Worm (Caenorhabditis elegans) whole organism, L4 larva: ENCODE measurements around the gene mth-2.

ENCODE experiments used
- F44E2.7 ChIP-seq: fragments of 200-800 bp; sonication (Bioruptor generic); IDR thresholded peaks from 2 replicates; pipeline ENCODE4 v2.1.2; 2022; ENCODE audit warnings: missing genetic modification characterization, missing compliant biosample characterization
- T26A8.4 ChIP-seq: fragments of 200-800 bp; sonication (Bioruptor generic); IDR thresholded peaks from 2 replicates; pipeline ENCODE4 v1.3.6; 2022; ENCODE audit warnings: missing genetic modification characterization, missing compliant biosample characterization
- Y105C5A.15 ChIP-seq: fragments of 200-800 bp; sonication (Bioruptor generic); IDR thresholded peaks from 2 replicates; pipeline ENCODE4 v1.3.6; 2022; ENCODE audit warnings: missing genetic modification characterization, missing compliant biosample characterization
- Y48G9A.11 ChIP-seq: fragments of 200-800 bp; sonication (Bioruptor generic); IDR thresholded peaks from 2 replicates; pipeline ENCODE4 v1.3.6; 2022; ENCODE audit warnings: missing genetic modification reagents, missing genetic modification characterization, missing compliant biosample characterization
- ZK337.2 ChIP-seq: fragments of 200-800 bp; sonication (Bioruptor generic); IDR thresholded peaks from 2 replicates; pipeline ENCODE4 v1.3.6; 2022; ENCODE audit warnings: missing genetic modification reagents, missing genetic modification characterization, missing compliant biosample characterization
- aha-1 ChIP-seq: fragments of 150-350 bp; peaks from one replicate; lab custom pipeline; 2014; ENCODE audit warnings: missing biosample characterization, missing genetic modification characterization
- arid-1 ChIP-seq: fragments of 200-800 bp; sonication (Bioruptor generic); conservative IDR thresholded peaks from 2 replicates; pipeline ENCODE4 v1.3.6; 2022; ENCODE audit warnings: missing genetic modification reagents, missing genetic modification characterization, missing compliant biosample characterization
- attf-4 ChIP-seq: sonication (generic microtip); optimal IDR thresholded peaks from 3 replicates; lab custom pipeline; 2017; ENCODE audit warnings: missing biosample characterization, missing genetic modification characterization
- ceh-32 ChIP-seq: sonication (generic microtip); optimal IDR thresholded peaks from 2 replicates; lab custom pipeline; 2016; ENCODE audit warnings: mild to moderate bottlenecking, missing genetic modification characterization, missing compliant biosample characterization; ENCODE audit not compliant: poor library complexity
- ctbp-1 ChIP-seq: fragments of 200-800 bp; sonication (Bioruptor generic); IDR thresholded peaks from 2 replicates; pipeline ENCODE4 v1.3.6; 2022; ENCODE audit warnings: missing genetic modification reagents, missing genetic modification characterization, missing compliant biosample characterization
- daf-12 ChIP-seq: fragments of 150-350 bp; optimal IDR thresholded peaks from 2 replicates; lab custom pipeline; 2014; ENCODE audit warnings: missing biosample characterization, missing genetic modification reagents, missing genetic modification characterization
- daf-16 ChIP-seq, 3 experiments: sonication (generic microtip); optimal IDR thresholded peaks; 2 replicates each; lab custom pipeline; 2016 to 2017; ENCODE audit warnings: missing genetic modification characterization in 3 of 3, missing genetic modification reagents in 3 of 3, mild to moderate bottlenecking in 2 of 3, missing compliant biosample characterization in 2 of 3, missing biosample characterization in 1 of 3, moderate library complexity in 1 of 3
- dmd-6 ChIP-seq: fragments of 200-800 bp; sonication (Bioruptor generic); IDR thresholded peaks from 2 replicates; pipeline ENCODE4 v1.3.6; 2022; ENCODE audit warnings: missing genetic modification reagents, missing genetic modification characterization, missing compliant biosample characterization
- dmd-8 ChIP-seq: fragments of 200-800 bp; sonication (Bioruptor generic); IDR thresholded peaks from 2 replicates; pipeline ENCODE4 v1.3.6; 2022; ENCODE audit warnings: missing genetic modification characterization, missing compliant biosample characterization
- dpl-1 ChIP-seq: fragments of 150-350 bp; optimal IDR thresholded peaks from 2 replicates; lab custom pipeline; 2014; ENCODE audit warnings: missing biosample characterization, missing genetic modification reagents, missing genetic modification characterization
- hif-1 ChIP-seq, 2 experiments: sonication (generic microtip); optimal IDR thresholded peaks; 2 replicates each; lab custom pipeline; 2016 to 2017; ENCODE audit warnings: missing compliant biosample characterization in 2 of 2, missing genetic modification characterization in 2 of 2, missing genetic modification reagents in 2 of 2, missing genotype in 2 of 2, mild to moderate bottlenecking in 1 of 2
- hlh-11 ChIP-seq: fragments of 200-800 bp; sonication (Bioruptor generic); optimal IDR thresholded peaks from 2 replicates; lab custom pipeline; 2018; ENCODE audit warnings: mild to moderate bottlenecking, missing genetic modification characterization, missing compliant biosample characterization
- hmg-1.1 ChIP-seq: fragments of 200-800 bp; sonication (Bioruptor generic); IDR thresholded peaks from 2 replicates; pipeline ENCODE4 v1.3.6; 2022; ENCODE audit warnings: missing genetic modification reagents, missing genetic modification characterization, missing compliant biosample characterization
- lin-29 ChIP-seq: fragments of 200-800 bp; sonication (Bioruptor generic); IDR thresholded peaks from 2 replicates; pipeline ENCODE4 v1.3.6; 2022; ENCODE audit warnings: missing genetic modification reagents, missing genetic modification characterization, missing compliant biosample characterization
- lin-38 ChIP-seq: fragments of 200-800 bp; sonication (Bioruptor generic); IDR thresholded peaks from 2 replicates; pipeline ENCODE4 v1.3.6; 2022; ENCODE audit warnings: missing genetic modification reagents, missing genetic modification characterization, missing compliant biosample characterization
- lir-3 ChIP-seq: sonication (generic microtip); optimal IDR thresholded peaks from 2 replicates; lab custom pipeline; 2016; ENCODE audit warnings: mild to moderate bottlenecking, missing genetic modification characterization, missing compliant biosample characterization
- lsy-2 ChIP-seq, 2 experiments: fragments of 150-350 bp in 1 of 2; sonication (generic microtip) in 1 of 2; optimal IDR thresholded peaks; 2 replicates each; lab custom pipeline; 2014 to 2017; ENCODE audit warnings: missing biosample characterization in 2 of 2, missing genetic modification characterization in 2 of 2
- mdt-29 ChIP-seq: fragments of 200-800 bp; sonication (Bioruptor generic); IDR thresholded peaks from 2 replicates; pipeline ENCODE4 v1.3.6; 2022; ENCODE audit warnings: missing genetic modification reagents, missing genetic modification characterization, missing compliant biosample characterization
- mxl-2 ChIP-seq: fragments of 200-800 bp; sonication (Bioruptor generic); conservative IDR thresholded peaks from 2 replicates; pipeline ENCODE4 v1.3.6; 2022; ENCODE audit warnings: missing genetic modification reagents, missing genetic modification characterization, missing compliant biosample characterization
- mxl-3 ChIP-seq: fragments of 200-800 bp; sonication (Bioruptor generic); optimal IDR thresholded peaks from 2 replicates; lab custom pipeline; 2018; ENCODE audit warnings: mild to moderate bottlenecking, missing genetic modification characterization, missing compliant biosample characterization
- nhr-10 ChIP-seq: fragments of 150-350 bp; optimal IDR thresholded peaks from 2 replicates; lab custom pipeline; 2014; ENCODE audit warnings: missing biosample characterization, missing genetic modification characterization
- nhr-111 ChIP-seq: fragments of 200-800 bp; sonication (Bioruptor generic); optimal IDR thresholded peaks from 2 replicates; lab custom pipeline; 2018; ENCODE audit warnings: mild to moderate bottlenecking, missing genetic modification characterization, missing compliant biosample characterization
- nhr-237 ChIP-seq: sonication (generic microtip); optimal IDR thresholded peaks from 2 replicates; lab custom pipeline; 2017; ENCODE audit warnings: missing biosample characterization, missing genetic modification characterization
- nhr-25 ChIP-seq: sonication (generic microtip); optimal IDR thresholded peaks from 2 replicates; lab custom pipeline; 2017; ENCODE audit warnings: missing genetic modification characterization, mild to moderate bottlenecking, missing compliant biosample characterization, antibody characterized with exemption, moderate library complexity, borderline replicate concordance; ENCODE audit not compliant: insufficient read depth
- nhr-28 ChIP-seq: fragments of 150-350 bp; optimal IDR thresholded peaks from 2 replicates; lab custom pipeline; 2014; ENCODE audit warnings: missing biosample characterization, missing genetic modification characterization
- nhr-6 ChIP-seq: fragments of 150-350 bp; optimal IDR thresholded peaks from 2 replicates; lab custom pipeline; 2014; ENCODE audit warnings: missing biosample characterization, missing genetic modification characterization
- php-3 ChIP-seq: fragments of 200-800 bp; sonication (Bioruptor generic); IDR thresholded peaks from 2 replicates; pipeline ENCODE4 v1.3.6; 2022; ENCODE audit warnings: missing genetic modification reagents, missing genetic modification characterization, missing compliant biosample characterization
- pqm-1 ChIP-seq: sonication (generic microtip); optimal IDR thresholded peaks from 2 replicates; lab custom pipeline; 2017; ENCODE audit warnings: missing biosample characterization, missing genetic modification characterization
- snpc-1.2 ChIP-seq: fragments of 200-800 bp; sonication (Bioruptor generic); IDR thresholded peaks from 2 replicates; pipeline ENCODE4 v1.3.6; 2022; ENCODE audit warnings: missing genetic modification reagents, missing genetic modification characterization, missing compliant biosample characterization
- snpc-4 ChIP-seq: fragments of 150-350 bp; optimal IDR thresholded peaks from 2 replicates; lab custom pipeline; 2014; ENCODE audit warnings: missing biosample characterization, missing genetic modification characterization
- tag-97 ChIP-seq: fragments of 200-800 bp; sonication (Bioruptor generic); IDR thresholded peaks from 2 replicates; pipeline ENCODE4 v1.3.6; 2022; ENCODE audit warnings: missing genetic modification characterization, missing compliant biosample characterization
- unc-130 ChIP-seq: sonication (generic microtip); optimal IDR thresholded peaks from 2 replicates; lab custom pipeline; 2016; ENCODE audit warnings: missing genetic modification reagents, missing genetic modification characterization, missing compliant biosample characterization
- unc-39 ChIP-seq: sonication (generic microtip); optimal IDR thresholded peaks from 2 replicates; lab custom pipeline; 2017; ENCODE audit warnings: missing biosample characterization, missing genetic modification characterization
- unc-62 ChIP-seq, 3 experiments: fragments of 150-350 bp in 1 of 3; sonication (generic microtip); optimal IDR thresholded peaks in 2 of 3; peaks in 1 of 3; 1 replicate in 1 of 3; 2 replicates in 2 of 3; lab custom pipeline; 2014 to 2017; ENCODE audit warnings: missing biosample characterization in 3 of 3, missing genetic modification characterization in 3 of 3, missing genetic modification reagents in 3 of 3, missing genotype in 1 of 3
- vab-7 ChIP-seq: fragments of 200-800 bp; sonication (Bioruptor generic); IDR thresholded peaks from 2 replicates; pipeline ENCODE4 v1.3.6; 2022; ENCODE audit warnings: missing genetic modification reagents, missing genetic modification characterization, missing compliant biosample characterization
- zfp-3 ChIP-seq: fragments of 200-800 bp; sonication (Bioruptor generic); conservative IDR thresholded peaks from 2 replicates; pipeline ENCODE4 v1.3.6; 2022; ENCODE audit warnings: missing genetic modification reagents, missing genetic modification characterization, missing compliant biosample characterization
- ztf-11 ChIP-seq: fragments of 150-350 bp; optimal IDR thresholded peaks from 2 replicates; lab custom pipeline; 2014; ENCODE audit warnings: missing biosample characterization, missing genetic modification characterization

Gene mth-2

DNA sequence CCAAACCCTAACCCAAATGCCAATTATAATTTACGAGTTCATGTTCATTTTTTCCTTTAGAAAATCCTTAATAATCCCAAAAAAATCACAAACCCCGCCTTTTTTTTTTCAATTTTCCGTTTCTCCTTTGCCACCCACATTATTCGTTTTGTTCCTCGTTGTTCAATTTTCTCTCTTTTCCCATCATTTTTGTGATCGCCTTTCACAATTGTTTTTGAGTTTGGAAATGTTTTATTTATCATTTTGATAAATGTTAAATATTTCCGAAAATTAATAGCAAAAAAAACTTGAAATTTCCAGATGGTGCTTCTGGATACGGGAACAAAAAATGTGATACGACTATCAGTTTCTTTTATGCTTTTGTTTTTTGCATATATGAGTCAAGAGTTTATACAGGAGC, 21.2 kb upstream of the mth-2 start, which contains the start of gene F31D5.2:
Gene F31D5.2, plus strand, starts transcription at position 301 of the 400 bp plus-strand sequence.
- TF ChIP-seq vab-7 (no peak), unc-62 (GFP tag; optimal IDR thresholded peaks at IDR 0.05 in 1 of 2; lab: Kevin White, UChicago) (peak in 1 of 2 experiments; percentile 27), unc-62 (tag; optimal IDR thresholded peaks at IDR 0.05; lab: Kevin White, UChicago) (no peak), F44E2.7 (GFP tag; lab: Robert Waterston, UW) (no peak)

DNA sequence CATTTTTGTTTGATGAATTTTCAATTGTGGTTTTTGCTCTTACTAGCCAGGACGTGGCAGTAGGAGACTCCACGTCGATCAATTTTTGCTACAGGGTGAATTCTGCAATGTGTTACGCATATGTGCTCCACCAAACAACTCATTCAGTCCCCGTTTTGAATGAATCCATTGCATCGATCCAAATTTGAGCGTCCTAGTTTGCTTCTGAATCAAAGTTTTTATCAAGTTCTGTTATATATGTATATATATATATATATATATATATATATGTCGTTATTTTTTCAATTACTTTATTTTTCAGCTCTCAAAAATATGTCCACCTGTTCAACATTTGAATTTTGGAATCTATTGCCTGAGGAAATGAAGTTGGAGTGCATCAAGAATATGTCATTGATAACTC, 17.0 kb upstream of the mth-2 start, which contains the start of gene F31D5.7:
Gene F31D5.7, plus strand, starts transcription at position 301 of the 400 bp plus-strand sequence.
- TF ChIP-seq aha-1 (tag; lab: Kevin White, UChicago) (no peak), hif-1 (tag; optimal IDR thresholded peaks at IDR 0.05; lab: Kevin White, UChicago) (no peak), ZK337.2 (GFP tag; lab: Robert Waterston, UW) (no peak), T26A8.4 (GFP tag; lab: Robert Waterston, UW) (no peak)

ce11 chrII:4209071-4209747, 15.1 kb upstream of the mth-2 start, which contains the start of gene F31D5.6:
Gene F31D5.6 (plus strand): TSS chrII:4209697.
- TF ChIP-seq Y105C5A.15, result no peak
- no peak for TF ChIP-seq nhr-6 (tag; lab: Kevin White, UChicago)
- TF ChIP-seq nhr-111 (GFP tag; lab: Kevin White, UChicago), result no peak
- TF ChIP-seq nhr-10 (tag; lab: Kevin White, UChicago), result no peak
- no peak for TF ChIP-seq unc-130 (GFP tag; lab: Kevin White, UChicago)
- TF ChIP-seq Y48G9A.11 (GFP tag; lab: Robert Waterston, UW), result no peak
- TF ChIP-seq tag-97, result no peak
- no peak for TF ChIP-seq dmd-8 (GFP tag; lab: Robert Waterston, UW)
- TF ChIP-seq php-3 (GFP tag; lab: Robert Waterston, UW), result no peak

DNA sequence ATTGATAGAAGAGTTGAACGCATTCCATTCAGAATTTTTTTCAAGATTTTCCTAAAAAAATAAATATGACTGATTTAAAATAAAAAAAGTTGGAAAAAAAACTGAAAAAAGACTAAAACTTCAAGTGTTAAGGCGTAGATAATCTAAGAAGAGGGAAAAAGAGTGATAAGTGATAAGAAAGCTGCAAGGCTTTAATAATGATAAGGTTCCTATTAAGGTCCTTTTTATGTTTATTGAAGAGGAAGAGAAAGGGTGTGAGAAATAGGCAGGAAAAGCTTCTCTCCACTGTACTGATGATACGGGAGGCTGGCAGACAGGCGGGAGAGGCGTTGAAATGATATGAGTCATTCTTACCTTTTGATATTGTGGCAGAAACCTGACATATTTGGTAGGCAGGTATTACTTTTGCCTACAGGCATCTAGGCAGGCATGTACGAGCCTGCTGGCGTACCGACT, 9.6 kb upstream of the mth-2 start, which contains the start of gene mth-1:
Gene mth-1, minus strand, starts transcription at position 51 of the 456 bp plus-strand sequence.
- TF ChIP-seq ceh-32 (tag; lab: Kevin White, UChicago) (no peak), mdt-29 (GFP tag; lab: Robert Waterston, UW) (no peak), mxl-3 (no peak), snpc-4 (tag; lab: Kevin White, UChicago) (no peak), dmd-6 (GFP tag; lab: Robert Waterston, UW) (peak; percentile 29; the same call in 1 of the 2 replicates), zfp-3 (no peak), daf-16 (GFP tag; optimal IDR thresholded peaks at IDR 0.05; lab: Kevin White, UChicago) (no peak), daf-16 (tag; optimal IDR thresholded peaks at IDR 0.05; lab: Kevin White, UChicago) (peak; percentile 42), daf-12 (tag; lab: Kevin White, UChicago) (no peak), T26A8.4 (GFP tag; lab: Robert Waterston, UW) (no peak), hif-1 (tag; optimal IDR thresholded peaks at IDR 0.05; lab: Kevin White, UChicago) (no peak), php-3 (GFP tag; lab: Robert Waterston, UW) (no peak), hmg-1.1 (GFP tag; lab: Robert Waterston, UW) (no peak), mxl-2 (GFP tag; lab: Robert Waterston, UW) (no peak), lir-3 (no peak), dpl-1 (GFP tag; lab: Kevin White, UChicago) (no peak), lin-38 (GFP tag; lab: Robert Waterston, UW) (no peak), lin-29 (GFP tag; lab: Robert Waterston, UW) (no peak), nhr-237 (tag; lab: Kevin White, UChicago) (no peak), nhr-6 (tag; lab: Kevin White, UChicago) (no peak), nhr-25 (tag; lab: Kevin White, UChicago) (no peak), unc-39 (tag; lab: Kevin White, UChicago) (no peak), ctbp-1 (GFP tag; lab: Robert Waterston, UW) (no peak), lsy-2 (tag; optimal IDR thresholded peaks at IDR 0.05; lab: Kevin White, UChicago) (no peak), arid-1 (GFP tag; lab: Robert Waterston, UW) (no peak), ZK337.2 (GFP tag; lab: Robert Waterston, UW) (no peak), snpc-1.2 (GFP tag; lab: Robert Waterston, UW) (no peak), nhr-28 (tag; lab: Kevin White, UChicago) (no peak), ztf-11 (tag; lab: Kevin White, UChicago) (no peak), hlh-11 (tag; lab: Kevin White, UChicago) (peak; percentile 12), pqm-1 (peak; percentile 68), F44E2.7 (GFP tag; lab: Robert Waterston, UW) (no peak), attf-4 (no peak)
